Worm (Caenorhabditis elegans): Measurements from ENCODE around the gene F45D11.5.

DNA sequence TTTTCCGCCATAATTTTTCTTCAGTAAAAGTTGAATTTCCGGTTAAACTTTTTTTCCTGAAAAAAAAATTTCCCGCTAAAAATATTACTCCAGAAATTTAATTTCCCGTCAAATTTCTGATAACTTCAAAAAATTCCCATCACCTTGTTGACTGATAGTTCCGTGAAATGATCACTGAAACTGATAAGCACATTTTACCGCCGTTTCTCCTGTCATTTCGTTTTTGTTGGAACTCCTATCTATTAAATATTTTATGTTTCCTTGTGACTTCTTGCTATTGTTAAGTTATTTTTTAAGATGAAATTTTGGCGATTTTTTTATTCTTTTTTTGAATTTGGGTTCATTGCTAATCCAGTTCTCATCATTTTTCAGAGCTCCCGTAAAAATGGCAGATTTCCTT lies 27.1 kb downstream of the F45D11.5 start, which contains the start of gene math-34:
- TF ChIP-seq snpc-1.3 (tag; optimal IDR thresholded peaks at IDR 0.05; ENCODE audit: insufficient read depth) (no peak), aptf-2 (GFP tag; conservative IDR thresholded peaks at IDR 0.05) (no peak), attf-5 (GFP tag; optimal IDR thresholded peaks at IDR 0.05) (no peak), mxl-1 (tag; optimal IDR thresholded peaks at IDR 0.05) (no peak), pha-4 (tag; optimal IDR thresholded peaks at IDR 0.05) (no peak), lin-26 (GFP tag; IDR thresholded peaks at IDR 0.05) (no peak), repo-1 (tag; optimal IDR thresholded peaks at IDR 0.05) (no peak), B0336.3 (GFP tag; IDR thresholded peaks at IDR 0.05) (no peak), F39B2.1 (GFP tag; IDR thresholded peaks at IDR 0.05) (no peak), F49E8.2 (tag; optimal IDR thresholded peaks at IDR 0.05; ENCODE audit: insufficient read depth) (no peak)

Data from whole organism, young adult.